Worm (Caenorhabditis elegans) whole organism, L1 larva: ENCODE measurements around the gene R13H4.5.

Source experiments
- C34B4.2 ChIP-seq: sonication (generic microtip); optimal IDR thresholded peaks from 2 replicates; lab custom pipeline; 2017; ENCODE audit warnings: mild to moderate bottlenecking, missing genetic modification characterization, missing compliant biosample characterization
- alr-1 ChIP-seq: fragments of 200-800 bp; sonication (Bioruptor generic); optimal IDR thresholded peaks from 2 replicates; lab custom pipeline; 2018; ENCODE audit warnings: borderline replicate concordance, mild to moderate bottlenecking, missing genetic modification characterization, missing compliant biosample characterization
- aly-2 ChIP-seq: fragments of 150-350 bp; optimal IDR thresholded peaks from 2 replicates; lab custom pipeline; 2014; ENCODE audit warnings: missing biosample characterization, missing genetic modification characterization
- blmp-1 ChIP-seq: fragments of 150-350 bp; optimal IDR thresholded peaks from 2 replicates; lab custom pipeline; 2014; ENCODE audit warnings: missing biosample characterization, missing genetic modification characterization
- ceh-63 ChIP-seq: fragments of 200-800 bp; sonication (Bioruptor generic); optimal IDR thresholded peaks from 2 replicates; lab custom pipeline; 2018; ENCODE audit warnings: mild to moderate bottlenecking, missing genetic modification characterization, missing compliant biosample characterization
- ceh-8 ChIP-seq: fragments of 200-800 bp; sonication (Bioruptor generic); optimal IDR thresholded peaks from 2 replicates; lab custom pipeline; 2018; ENCODE audit warnings: mild to moderate bottlenecking, missing genetic modification characterization, moderate library complexity, missing compliant biosample characterization
- ceh-82 ChIP-seq, 3 experiments: fragments of 150-350 bp in 1 of 3; sonication (generic microtip) in 2 of 3; optimal IDR thresholded peaks; 2 replicates each; lab custom pipeline; 2014 to 2017; ENCODE audit warnings: missing biosample characterization in 3 of 3, missing genetic modification characterization in 3 of 3
- ceh-88 ChIP-seq: fragments of 200-800 bp; sonication (Bioruptor generic); IDR thresholded peaks from 2 replicates; pipeline ENCODE4 v1.3.6; 2022; ENCODE audit warnings: missing genetic modification characterization, missing compliant biosample characterization
- ceh-90 ChIP-seq: sonication (generic microtip); optimal IDR thresholded peaks from 2 replicates; lab custom pipeline; 2016; ENCODE audit warnings: missing genetic modification characterization, missing compliant biosample characterization
- ces-1 ChIP-seq: fragments of 150-350 bp; optimal IDR thresholded peaks from 2 replicates; lab custom pipeline; 2014; ENCODE audit warnings: missing biosample characterization, missing genetic modification reagents, missing genetic modification characterization
- dsc-1 ChIP-seq: sonication (generic microtip); optimal IDR thresholded peaks from 2 replicates; lab custom pipeline; 2016; ENCODE audit warnings: mild to moderate bottlenecking, missing genetic modification characterization, missing compliant biosample characterization
- efl-1 ChIP-seq, 4 experiments: fragments of 150-350 bp; optimal IDR thresholded peaks in 3 of 4; peaks in 1 of 4; 1 replicate in 1 of 4; 2 replicates in 3 of 4; lab custom pipeline; 2014; ENCODE audit warnings: missing biosample characterization in 2 of 4, missing genetic modification characterization in 2 of 4, missing genetic modification reagents in 2 of 4
- efl-3 ChIP-seq: fragments of 200-800 bp; sonication (Bioruptor generic); optimal IDR thresholded peaks from 2 replicates; lab custom pipeline; 2018; ENCODE audit warnings: mild to moderate bottlenecking, missing genetic modification characterization, missing compliant biosample characterization
- egl-13 ChIP-seq: sonication (generic microtip); optimal IDR thresholded peaks from 2 replicates; lab custom pipeline; 2016; ENCODE audit warnings: missing genotype, missing genetic modification reagents, missing genetic modification characterization, missing compliant biosample characterization
- egl-27 ChIP-seq, 2 experiments: fragments of 150-350 bp in 1 of 2; sonication (generic microtip); optimal IDR thresholded peaks; 3 replicates each; lab custom pipeline; 2017 to 2018; ENCODE audit warnings: missing biosample characterization in 2 of 2, missing genetic modification characterization in 2 of 2, missing genetic modification reagents in 2 of 2
- elt-2 ChIP-seq: sonication (generic microtip); optimal IDR thresholded peaks from 2 replicates; lab custom pipeline; 2016; ENCODE audit warnings: missing genetic modification characterization, mild to moderate bottlenecking, inconsistent platforms, missing compliant biosample characterization, missing genetic modification reagents
- ets-5 ChIP-seq: fragments of 200-800 bp; sonication (Bioruptor generic); IDR thresholded peaks from 2 replicates; pipeline ENCODE4 v1.3.6; 2022; ENCODE audit warnings: missing genetic modification characterization, missing compliant biosample characterization
- fkh-4 ChIP-seq: sonication (generic microtip); optimal IDR thresholded peaks from 2 replicates; lab custom pipeline; 2016; ENCODE audit warnings: missing compliant biosample characterization, missing genetic modification characterization, borderline replicate concordance
- hlh-4 ChIP-seq: sonication (generic microtip); optimal IDR thresholded peaks from 2 replicates; lab custom pipeline; 2016; ENCODE audit warnings: mild to moderate bottlenecking, missing genetic modification characterization, missing compliant biosample characterization
- isw-1 ChIP-seq: fragments of 200-800 bp; sonication (Bioruptor generic); IDR thresholded peaks from 2 replicates; pipeline ENCODE4 v1.3.6; 2022; ENCODE audit warnings: missing genetic modification characterization, missing compliant biosample characterization
- lin-13 ChIP-seq: fragments of 150-350 bp; optimal IDR thresholded peaks from 2 replicates; lab custom pipeline; 2014; ENCODE audit warnings: missing biosample characterization, missing genetic modification reagents, missing genetic modification characterization
- lin-14 ChIP-seq: fragments of 200-800 bp; sonication (Bioruptor generic); optimal IDR thresholded peaks from 2 replicates; lab custom pipeline; 2018; ENCODE audit warnings: mild to moderate bottlenecking, missing genetic modification characterization, moderate library complexity, missing compliant biosample characterization
- lin-15B ChIP-seq: fragments of 150-350 bp; sonication (generic microtip); optimal IDR thresholded peaks from 3 replicates; lab custom pipeline; 2014; ENCODE audit warnings: missing biosample characterization, missing genetic modification characterization
- lin-35 ChIP-seq, 2 experiments: fragments of 150-350 bp; optimal IDR thresholded peaks; 2 replicates each; lab custom pipeline; 2014; ENCODE audit warnings: missing biosample characterization in 2 of 2, missing genetic modification characterization in 2 of 2, missing genetic modification reagents in 2 of 2
- lsy-2 ChIP-seq, 2 experiments: fragments of 150-350 bp; optimal IDR thresholded peaks; 2 replicates each; lab custom pipeline; 2014; ENCODE audit warnings: missing biosample characterization in 2 of 2, missing genetic modification characterization in 2 of 2
- mab-9 ChIP-seq: fragments of 200-800 bp; sonication (Bioruptor generic); IDR thresholded peaks from 2 replicates; pipeline ENCODE4 v1.3.6; 2022; ENCODE audit warnings: missing genetic modification reagents, missing genetic modification characterization, missing compliant biosample characterization
- mef-2 ChIP-seq: fragments of 150-350 bp; optimal IDR thresholded peaks from 2 replicates; lab custom pipeline; 2014; ENCODE audit warnings: missing biosample characterization, missing genetic modification characterization
- mep-1 ChIP-seq: fragments of 150-350 bp; optimal IDR thresholded peaks from 2 replicates; lab custom pipeline; 2014; ENCODE audit warnings: missing biosample characterization, missing genetic modification characterization
- nhr-11 ChIP-seq: fragments of 150-350 bp; optimal IDR thresholded peaks from 2 replicates; lab custom pipeline; 2014; ENCODE audit warnings: missing biosample characterization, missing genetic modification characterization
- nhr-12 ChIP-seq: sonication (generic microtip); optimal IDR thresholded peaks from 2 replicates; lab custom pipeline; 2017; ENCODE audit warnings: missing biosample characterization, missing genetic modification characterization
- nhr-19 ChIP-seq: fragments of 200-800 bp; sonication (Bioruptor generic); conservative IDR thresholded peaks from 2 replicates; pipeline ENCODE4 v1.3.6; 2022; ENCODE audit warnings: missing genetic modification characterization, missing compliant biosample characterization
- nhr-20 ChIP-seq: sonication (generic microtip); optimal IDR thresholded peaks from 2 replicates; lab custom pipeline; 2016; ENCODE audit warnings: mild to moderate bottlenecking, missing genetic modification characterization, missing compliant biosample characterization
- nhr-28 ChIP-seq: fragments of 150-350 bp; optimal IDR thresholded peaks from 2 replicates; lab custom pipeline; 2014; ENCODE audit warnings: missing biosample characterization, missing genetic modification characterization
- nhr-71 ChIP-seq: sonication (generic microtip); optimal IDR thresholded peaks from 2 replicates; lab custom pipeline; 2016; ENCODE audit warnings: mild to moderate bottlenecking, missing genetic modification characterization, moderate library complexity, missing compliant biosample characterization
- nhr-76 ChIP-seq: sonication (generic microtip); optimal IDR thresholded peaks from 2 replicates; lab custom pipeline; 2017; ENCODE audit warnings: missing biosample characterization, missing genetic modification characterization
- nhr-84 ChIP-seq: sonication (generic microtip); optimal IDR thresholded peaks from 2 replicates; lab custom pipeline; 2017; ENCODE audit warnings: missing biosample characterization, missing genetic modification characterization
- nhr-85 ChIP-seq: sonication (generic microtip); peaks from one replicate; lab custom pipeline; 2016; ENCODE audit warnings: missing genetic modification characterization, inconsistent platforms, missing compliant biosample characterization
- pag-3 ChIP-seq: sonication (generic microtip); optimal IDR thresholded peaks from 2 replicates; lab custom pipeline; 2017; ENCODE audit warnings: missing genetic modification characterization, mild to moderate bottlenecking, missing compliant biosample characterization, antibody characterized with exemption, borderline replicate concordance; ENCODE audit not compliant: insufficient read depth
- pqm-1 ChIP-seq: sonication (generic microtip); optimal IDR thresholded peaks from 3 replicates; lab custom pipeline; 2017; ENCODE audit warnings: missing biosample characterization, missing genetic modification characterization
- rnt-1 ChIP-seq: sonication (generic microtip); optimal IDR thresholded peaks from 2 replicates; lab custom pipeline; 2016; ENCODE audit warnings: mild to moderate bottlenecking, missing genetic modification characterization, moderate library complexity, missing compliant biosample characterization
- skn-1 ChIP-seq: fragments of 150-350 bp; optimal IDR thresholded peaks from 2 replicates; lab custom pipeline; 2014; ENCODE audit warnings: missing biosample characterization, missing genetic modification characterization
- snpc-4 ChIP-seq: fragments of 150-350 bp; optimal IDR thresholded peaks from 2 replicates; lab custom pipeline; 2014; ENCODE audit warnings: missing biosample characterization, missing genetic modification characterization
- snu-23 ChIP-seq: sonication (generic microtip); optimal IDR thresholded peaks from 2 replicates; lab custom pipeline; 2016; ENCODE audit warnings: missing genetic modification characterization, missing compliant biosample characterization
- sox-4 ChIP-seq: sonication (generic microtip); optimal IDR thresholded peaks from 2 replicates; lab custom pipeline; 2016; ENCODE audit warnings: missing genetic modification characterization, missing compliant biosample characterization
- sptf-1 ChIP-seq: fragments of 150-350 bp; optimal IDR thresholded peaks from 2 replicates; lab custom pipeline; 2014; ENCODE audit warnings: missing biosample characterization, missing genetic modification characterization
- tbx-2 ChIP-seq: sonication (generic microtip); optimal IDR thresholded peaks from 2 replicates; lab custom pipeline; 2016; ENCODE audit warnings: missing genetic modification characterization, missing compliant biosample characterization
- tlp-1 ChIP-seq: fragments of 150-350 bp; optimal IDR thresholded peaks from 2 replicates; lab custom pipeline; 2014; ENCODE audit warnings: missing biosample characterization, missing genetic modification characterization
- unc-130 ChIP-seq: fragments of 150-350 bp; optimal IDR thresholded peaks from 2 replicates; lab custom pipeline; 2017; ENCODE audit warnings: missing biosample characterization, missing genetic modification characterization, inconsistent platforms
- unc-30 ChIP-seq: sonication (generic microtip); optimal IDR thresholded peaks from 2 replicates; lab custom pipeline; 2017; ENCODE audit warnings: missing biosample characterization, missing genetic modification characterization
- unc-98 ChIP-seq: fragments of 200-800 bp; sonication (Bioruptor generic); IDR thresholded peaks from 2 replicates; pipeline ENCODE4 v1.3.6; 2022; ENCODE audit warnings: missing genetic modification characterization, missing compliant biosample characterization
- vab-15 ChIP-seq: sonication (generic microtip); optimal IDR thresholded peaks from 2 replicates; lab custom pipeline; 2017; ENCODE audit warnings: missing genotype, mild to moderate bottlenecking, missing genetic modification characterization, missing compliant biosample characterization
- xbp-1 ChIP-seq: sonication (generic microtip); optimal IDR thresholded peaks from 2 replicates; lab custom pipeline; 2016; ENCODE audit warnings: missing genetic modification characterization, missing compliant biosample characterization
- zip-4 ChIP-seq: fragments of 200-800 bp; sonication (Bioruptor generic); optimal IDR thresholded peaks from 2 replicates; lab custom pipeline; 2018; ENCODE audit warnings: mild to moderate bottlenecking, missing genetic modification characterization, moderate library complexity, missing compliant biosample characterization
- ztf-4 ChIP-seq: fragments of 150-350 bp; optimal IDR thresholded peaks from 2 replicates; lab custom pipeline; 2014; ENCODE audit warnings: missing biosample characterization, missing genetic modification characterization

Gene R13H4.5

DNA sequence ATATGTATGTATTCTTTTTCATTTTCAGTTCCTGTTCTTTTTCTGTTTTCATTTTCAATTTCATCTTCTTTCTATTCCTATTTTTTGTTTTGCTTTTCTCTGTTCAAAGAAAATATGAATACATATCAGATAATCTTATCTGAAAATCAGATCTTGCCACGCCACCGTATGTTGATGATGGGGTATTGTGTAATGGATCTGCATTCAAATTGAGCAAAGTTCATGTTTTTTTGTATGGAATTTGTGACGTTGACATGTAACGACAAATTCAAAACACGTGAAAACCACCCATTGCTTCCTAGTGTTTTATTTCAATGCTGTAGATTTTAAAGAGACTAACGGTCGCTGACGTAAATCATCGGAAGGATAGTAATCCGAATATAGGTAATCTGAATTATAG, 2.2 kb upstream of the R13H4.5 start:
- TF ChIP-seq efl-3 (GFP tag; lab: Kevin White, UChicago) (no peak), egl-27 (tag; optimal IDR thresholded peaks at IDR 0.05; lab: Kevin White, UChicago) (no peak), lin-35 (GFP tag; optimal IDR thresholded peaks at IDR 0.05; lab: Kevin White, UChicago) (peak in 1 of 2 experiments; percentile 19), snpc-4 (tag; lab: Kevin White, UChicago) (no peak), nhr-76 (tag; lab: Kevin White, UChicago) (no peak), nhr-71 (peak; percentile 11), nhr-19 (peak; percentile 32; the same call in 1 of the 2 replicates), unc-98 (GFP tag; lab: Robert Waterston, UW) (no peak), ceh-63 (GFP tag; lab: Kevin White, UChicago) (no peak), sox-4 (tag; lab: Kevin White, UChicago) (no peak), nhr-11 (tag; lab: Kevin White, UChicago) (no peak), ceh-88 (GFP tag; lab: Robert Waterston, UW) (no peak), mab-9 (GFP tag; lab: Robert Waterston, UW) (no peak), unc-130 (tag; lab: Kevin White, UChicago) (peak; percentile 3), egl-13 (tag; lab: Kevin White, UChicago) (no peak), tbx-2 (tag; lab: Kevin White, UChicago) (no peak), pag-3 (tag; lab: Kevin White, UChicago) (no peak), lsy-2 (tag; optimal IDR thresholded peaks at IDR 0.05; lab: Kevin White, UChicago) (peak in 1 of 2 experiments; percentile 16), isw-1 (GFP tag; lab: Robert Waterston, UW) (no peak), hlh-4 (tag; lab: Kevin White, UChicago) (no peak), elt-2 (no peak), lin-15B (tag; lab: Kevin White, UChicago) (no peak), rnt-1 (tag; lab: Kevin White, UChicago) (no peak), nhr-84 (tag; lab: Kevin White, UChicago) (no peak), pqm-1 (tag; lab: Kevin White, UChicago) (no peak), vab-15 (tag; lab: Kevin White, UChicago) (no peak), nhr-12 (tag; lab: Kevin White, UChicago) (no peak), xbp-1 (tag; lab: Kevin White, UChicago) (no peak), lin-14 (GFP tag; lab: Kevin White, UChicago) (peak; percentile 45), sptf-1 (tag; lab: Kevin White, UChicago) (no peak), ceh-90 (no peak), fkh-4 (tag; lab: Kevin White, UChicago) (no peak), nhr-20 (tag; lab: Kevin White, UChicago) (peak; percentile 39), nhr-85 (peak; percentile 64), aly-2 (tag; lab: Kevin White, UChicago) (no peak), snu-23 (GFP tag; lab: Kevin White, UChicago) (peak; percentile 23), ztf-4 (tag; lab: Kevin White, UChicago) (no peak), ceh-8 (GFP tag; lab: Kevin White, UChicago) (no peak), ces-1 (no peak), efl-1 (optimal IDR thresholded peaks at IDR 0.05; lab: Kevin White, UChicago) (no peak), efl-1 (GFP tag; optimal IDR thresholded peaks at IDR 0.05 in 1 of 2; lab: Kevin White, UChicago) (peak in 1 of 2 experiments; percentile 12), unc-30 (tag; lab: Kevin White, UChicago) (no peak), C34B4.2 (tag; lab: Kevin White, UChicago) (no peak), mep-1 (tag; lab: Kevin White, UChicago) (peak; percentile 23), blmp-1 (tag; lab: Kevin White, UChicago) (no peak), alr-1 (tag; lab: Kevin White, UChicago) (no peak), mef-2 (no peak), tlp-1 (tag; lab: Kevin White, UChicago) (no peak), ets-5 (GFP tag; lab: Robert Waterston, UW) (no peak), nhr-28 (tag; lab: Kevin White, UChicago) (no peak), skn-1 (tag; lab: Kevin White, UChicago) (no peak), lin-13 (GFP tag; lab: Kevin White, UChicago) (no peak), dsc-1 (no peak), ceh-82 (tag; optimal IDR thresholded peaks at IDR 0.05; lab: Kevin White, UChicago) (no peak), zip-4 (GFP tag; lab: Kevin White, UChicago) (no peak)
